Worm (Caenorhabditis elegans): ENCODE results near the gene egl-27.

The egl-27 gene

ce11 chrII:6821118-6821517, 13.7 kb upstream of the egl-27 start (continued):
- TF ChIP-seq tra-1 (GFP tag; IDR thresholded peaks at IDR 0.05) (no peak), nhr-25 (tag; optimal IDR thresholded peaks at IDR 0.05; ENCODE audit: borderline replicate concordance, insufficient read depth) (peak; percentile 67), nhr-11 (tag; optimal IDR thresholded peaks at IDR 0.05) (no peak), snpc-1.2 (GFP tag; IDR thresholded peaks at IDR 0.05) (no peak), nhr-76 (tag; optimal IDR thresholded peaks at IDR 0.05) (no peak), ces-1 (GFP tag; optimal IDR thresholded peaks at IDR 0.05) (no peak), aly-2 (tag; optimal IDR thresholded peaks at IDR 0.05) (no peak)

ce11 chrII:6821832-6822231, 13.0 kb upstream of the egl-27 start:
- 0 out of 2 replicates have a peak, but pooled peaks have one; percentile 21 for TF ChIP-seq php-3 (GFP tag; IDR thresholded peaks at IDR 0.05)
- TF ChIP-seq F37D6.2 (tag; optimal IDR thresholded peaks at IDR 0.05): no peak
- no peak for TF ChIP-seq snpc-4 (tag; optimal IDR thresholded peaks at IDR 0.05)
- TF ChIP-seq ztf-7 (tag; optimal IDR thresholded peaks at IDR 0.05): no peak
- peak; percentile 79 for TF ChIP-seq nhr-28 (tag; optimal IDR thresholded peaks at IDR 0.05)
- no peak for TF ChIP-seq egl-43 (GFP tag; IDR thresholded peaks at IDR 0.05)
- no peak for TF ChIP-seq vab-7 (GFP tag; IDR thresholded peaks at IDR 0.05)
- TF ChIP-seq lin-29 (GFP tag; IDR thresholded peaks at IDR 0.05): no peak
- no peak for TF ChIP-seq nhr-48 (tag; optimal IDR thresholded peaks at IDR 0.05)
- TF ChIP-seq spr-1 (tag; optimal IDR thresholded peaks at IDR 0.05): no peak
- no peak for TF ChIP-seq F10B5.3 (tag; optimal IDR thresholded peaks at IDR 0.05)
- TF ChIP-seq lsy-2 (tag; optimal IDR thresholded peaks at IDR 0.05): peak in 1 of 2 experiments; percentile 40
- no peak for TF ChIP-seq nhr-41 (GFP tag; IDR thresholded peaks at IDR 0.05)
- no peak for TF ChIP-seq zip-11 (GFP tag; IDR thresholded peaks at IDR 0.05)
- TF ChIP-seq ceh-28 (tag; optimal IDR thresholded peaks at IDR 0.05): no peak
- TF ChIP-seq dmd-6 (GFP tag; IDR thresholded peaks at IDR 0.05): peak; percentile 66
- no peak for TF ChIP-seq hmg-1.1 (GFP tag; IDR thresholded peaks at IDR 0.05)
- peak in 1 of 2 experiments; percentile 28 for TF ChIP-seq unc-62 (GFP tag; optimal IDR thresholded peaks at IDR 0.05 in 1 of 2)
- no peak for TF ChIP-seq unc-62 (tag; optimal IDR thresholded peaks at IDR 0.05)
- no peak for TF ChIP-seq ama-1 (optimal IDR thresholded peaks at IDR 0.05)
- TF ChIP-seq nhr-11 (tag; optimal IDR thresholded peaks at IDR 0.05): no peak
- no peak for TF ChIP-seq F44E2.7 (GFP tag; IDR thresholded peaks at IDR 0.05)
- TF ChIP-seq F49E8.2 (tag; optimal IDR thresholded peaks at IDR 0.05; ENCODE audit: borderline replicate concordance): no peak
- no peak for TF ChIP-seq mes-2 (tag; optimal IDR thresholded peaks at IDR 0.05; ENCODE audit: poor library complexity, severe bottlenecking)
- TF ChIP-seq nhr-6 (tag; optimal IDR thresholded peaks at IDR 0.05): no peak
- TF ChIP-seq unc-130 (GFP tag; optimal IDR thresholded peaks at IDR 0.05): no peak
- no peak for TF ChIP-seq pha-4 (GFP tag; IDR thresholded peaks at IDR 0.05)
- no peak for TF ChIP-seq pha-4 (tag; optimal IDR thresholded peaks at IDR 0.05)
- no peak for TF ChIP-seq cey-2 (tag; optimal IDR thresholded peaks at IDR 0.05; ENCODE audit: borderline replicate concordance, insufficient read depth)
- TF ChIP-seq dmd-8 (GFP tag; IDR thresholded peaks at IDR 0.05): no peak
- no peak for TF ChIP-seq nhr-102 (tag; optimal IDR thresholded peaks at IDR 0.05)
- no peak for TF ChIP-seq lin-38 (GFP tag; IDR thresholded peaks at IDR 0.05)
- no peak for TF ChIP-seq attf-4 (tag; optimal IDR thresholded peaks at IDR 0.05)
- no peak for TF ChIP-seq daf-19 (GFP tag; conservative IDR thresholded peaks at IDR 0.05)
- no peak for TF ChIP-seq D1046.2 (GFP tag; IDR thresholded peaks at IDR 0.05)
- TF ChIP-seq tra-1 (GFP tag; IDR thresholded peaks at IDR 0.05): peak; percentile 86
- TF ChIP-seq hif-1 (tag; optimal IDR thresholded peaks at IDR 0.05): no peak
- TF ChIP-seq Y105C5A.15 (GFP tag; IDR thresholded peaks at IDR 0.05): no peak
- TF ChIP-seq ces-1 (GFP tag; optimal IDR thresholded peaks at IDR 0.05): peak; percentile 65
- no peak for TF ChIP-seq F26F4.8 (GFP tag; conservative IDR thresholded peaks at IDR 0.05)
- no peak for TF ChIP-seq lin-39 (tag; optimal IDR thresholded peaks at IDR 0.05)
- TF ChIP-seq nhr-111 (GFP tag; optimal IDR thresholded peaks at IDR 0.05): no peak
- TF ChIP-seq pqm-1 (tag; optimal IDR thresholded peaks at IDR 0.05): peak; percentile 82
- TF ChIP-seq dpl-1 (GFP tag; optimal IDR thresholded peaks at IDR 0.05): no peak
- TF ChIP-seq egl-27 (tag; optimal IDR thresholded peaks at IDR 0.05): no peak
- no peak for TF ChIP-seq Y48G9A.11 (GFP tag; IDR thresholded peaks at IDR 0.05)
- TF ChIP-seq nhr-77 (tag; optimal IDR thresholded peaks at IDR 0.05): peak; percentile 74

Measured in whole organism, L4 larva.